Fruit fly (Drosophila melanogaster) whole organism, embryonic: ENCODE results near the gene CG17364.
A peak's percentile ranks its signal among the peaks of the same experiment; 100 is the strongest.

Experiments
- Atf6 ChIP-seq: fragments of 200-800 bp; sonication (Bioruptor generic); IDR thresholded peaks from 2 replicates; pipeline ENCODE4 v1.3.6; 2022; ENCODE audit warnings: missing biosample characterization, missing genetic modification characterization
- Awh ChIP-seq: fragments of 200-800 bp; sonication (Bioruptor generic); IDR thresholded peaks from 2 replicates; pipeline ENCODE4, ENCODE4 v1.3.6; 2022; ENCODE audit warnings: missing biosample characterization, missing genetic modification characterization
- CG10654 ChIP-seq: fragments of 200-800 bp; sonication (Bioruptor generic); optimal IDR thresholded peaks from 2 replicates; lab custom pipeline; 2016; ENCODE audit warnings: missing biosample characterization, missing genetic modification characterization
- CG10959 ChIP-seq: fragments of 200-800 bp; sonication (Bioruptor generic); IDR thresholded peaks from 2 replicates; pipeline ENCODE4 v1.3.6; 2022; ENCODE audit warnings: missing biosample characterization, missing genetic modification characterization
- CG11093 ChIP-seq: fragments of 200-800 bp; sonication (Bioruptor generic); IDR thresholded peaks from 3 replicates; pipeline ENCODE4 v1.3.6; 2022; ENCODE audit warnings: missing biosample characterization, missing genetic modification characterization
- CG11247 ChIP-seq: fragments of 200-800 bp; sonication (Bioruptor generic); IDR thresholded peaks from 2 replicates; pipeline ENCODE4 v1.3.6; 2022; ENCODE audit warnings: missing biosample characterization, missing genetic modification characterization
- CG11696 ChIP-seq: fragments of 200-800 bp; sonication (Bioruptor generic); IDR thresholded peaks from 2 replicates; pipeline ENCODE4 v1.3.6; 2022; ENCODE audit warnings: missing biosample characterization, missing genetic modification characterization
- CG12155 ChIP-seq: fragments of 200-800 bp; sonication (Bioruptor generic); optimal IDR thresholded peaks from 3 replicates; lab custom pipeline; 2016; ENCODE audit warnings: missing biosample characterization, missing genetic modification characterization
- CG13123 ChIP-seq: fragments of 200-800 bp; sonication (Bioruptor generic); optimal IDR thresholded peaks from 2 replicates; lab custom pipeline; 2016; ENCODE audit warnings: missing biosample characterization, missing genetic modification characterization
- CG13894 ChIP-seq: fragments of 200-800 bp; sonication (Bioruptor generic); optimal IDR thresholded peaks from 3 replicates; lab custom pipeline; 2018; ENCODE audit warnings: missing biosample characterization, mild to moderate bottlenecking, missing genetic modification characterization, moderate library complexity
- CG15269 ChIP-seq: fragments of 200-800 bp; sonication (Bioruptor generic); optimal IDR thresholded peaks from 2 replicates; lab custom pipeline; 2018; ENCODE audit warnings: missing biosample characterization, mild to moderate bottlenecking, missing genetic modification characterization, moderate library complexity
- CG15601 ChIP-seq: fragments of 200-800 bp; sonication (Bioruptor generic); optimal IDR thresholded peaks from 3 replicates; lab custom pipeline; 2019; ENCODE audit warnings: missing biosample characterization, mild to moderate bottlenecking, missing genetic modification characterization, moderate library complexity
- CG18262 ChIP-seq: fragments of 200-800 bp; optimal IDR thresholded peaks from 3 replicates; lab custom pipeline; 2019; ENCODE audit warnings: missing biosample characterization, mild to moderate bottlenecking, missing genetic modification characterization, moderate library complexity
- CG2129 ChIP-seq: fragments of 200-800 bp; sonication (Bioruptor generic); IDR thresholded peaks from 2 replicates; pipeline ENCODE4 v1.3.6; 2022; ENCODE audit warnings: missing biosample characterization, missing genetic modification characterization; ENCODE audit not compliant: partially characterized antibody
- CG4360 ChIP-seq: fragments of 200-800 bp; sonication (Bioruptor generic); IDR thresholded peaks from 2 replicates; pipeline ENCODE4 v1.3.6; 2022; ENCODE audit warnings: missing biosample characterization, missing genetic modification characterization
- CG6791 ChIP-seq: fragments of 200-800 bp; sonication (Bioruptor generic); IDR thresholded peaks from 3 replicates; pipeline ENCODE4 v1.3.6; 2022; ENCODE audit warnings: missing biosample characterization, missing genetic modification characterization; ENCODE audit not compliant: partially characterized antibody
- CG9215 ChIP-seq: fragments of 200-800 bp; sonication (Bioruptor generic); IDR thresholded peaks from 2 replicates; pipeline ENCODE4 v1.3.6; 2022; ENCODE audit warnings: missing biosample characterization, missing genetic modification characterization
- CG9876 ChIP-seq: fragments of 200-800 bp; sonication (Bioruptor generic); optimal IDR thresholded peaks from 2 replicates; lab custom pipeline; 2016; ENCODE audit warnings: missing biosample characterization, missing genetic modification characterization
- Dip3 ChIP-seq: fragments of 200-800 bp; sonication (Bioruptor generic); optimal IDR thresholded peaks from 3 replicates; lab custom pipeline; 2016; ENCODE audit warnings: missing biosample characterization, missing genetic modification characterization
- Fer2 ChIP-seq: fragments of 200-800 bp; sonication (Bioruptor generic); optimal IDR thresholded peaks from 2 replicates; lab custom pipeline; 2018; ENCODE audit warnings: missing biosample characterization, mild to moderate bottlenecking, missing genetic modification characterization, moderate library complexity
- Mad ChIP-seq: fragments of 200-800 bp; sonication (Bioruptor generic); optimal IDR thresholded peaks from 2 replicates; lab custom pipeline; 2016; ENCODE audit warnings: missing biosample characterization, missing genetic modification characterization
- Max ChIP-seq: fragments of 200-800 bp; sonication (Bioruptor generic); optimal IDR thresholded peaks from 2 replicates; lab custom pipeline; 2016; ENCODE audit warnings: missing biosample characterization, mild to moderate bottlenecking, missing genetic modification characterization
- NfI ChIP-seq: fragments of 200-800 bp; sonication (Bioruptor generic); optimal IDR thresholded peaks from 3 replicates; lab custom pipeline; 2018; ENCODE audit warnings: missing biosample characterization, mild to moderate bottlenecking, missing genetic modification characterization, moderate library complexity
- Pdp1 ChIP-seq, 2 experiments: fragments of 200-800 bp; sonication (Bioruptor generic); optimal IDR thresholded peaks; 3 replicates each; lab custom pipeline; 2016; ENCODE audit warnings: missing biosample characterization in 2 of 2, missing genetic modification characterization in 2 of 2, mild to moderate bottlenecking in 1 of 2, moderate library complexity in 1 of 2
- Rx ChIP-seq: fragments of 200-800 bp; sonication (Bioruptor generic); IDR thresholded peaks from 2 replicates; pipeline ENCODE4 v1.3.6; 2022; ENCODE audit warnings: missing biosample characterization, missing genetic modification characterization
- Scr ChIP-seq: fragments of 200-800 bp; sonication (Bioruptor generic); IDR thresholded peaks from 2 replicates; pipeline ENCODE4 v1.3.6; 2022; ENCODE audit warnings: missing biosample characterization, missing genetic modification characterization; ENCODE audit not compliant: partially characterized antibody
- Side ChIP-seq: fragments of 200-800 bp; sonication (Bioruptor generic); optimal IDR thresholded peaks from 2 replicates; lab custom pipeline; 2016; ENCODE audit warnings: missing biosample characterization, missing genetic modification characterization
- Sry-β ChIP-seq: fragments of 200-800 bp; sonication (Bioruptor generic); optimal IDR thresholded peaks from 2 replicates; lab custom pipeline; 2018; ENCODE audit warnings: missing biosample characterization, mild to moderate bottlenecking, missing genetic modification characterization, moderate library complexity
- Tbp ChIP-seq: fragments of >200 bp; optimal IDR thresholded peaks from 2 replicates; lab custom pipeline; 2018; ENCODE audit warnings: missing biosample characterization, missing genetic modification characterization
- ato ChIP-seq: fragments of 200-800 bp; sonication (Bioruptor generic); IDR thresholded peaks from 2 replicates; pipeline ENCODE4 v1.3.6; 2022; ENCODE audit warnings: missing biosample characterization, missing genetic modification characterization; ENCODE audit not compliant: partially characterized antibody
- br ChIP-seq: fragments of >200 bp; optimal IDR thresholded peaks from 2 replicates; lab custom pipeline; 2017
- chm ChIP-seq: fragments of 200-800 bp; sonication (Bioruptor generic); IDR thresholded peaks from 2 replicates; pipeline ENCODE4 v1.3.6; 2022; ENCODE audit warnings: missing biosample characterization, missing genetic modification characterization
- dati ChIP-seq: fragments of 200-800 bp; sonication (Bioruptor generic); IDR thresholded peaks from 2 replicates; pipeline ENCODE4 v1.3.6; 2022; ENCODE audit warnings: missing biosample characterization, missing genetic modification characterization
- gsb ChIP-seq: fragments of 200-800 bp; sonication (Bioruptor generic); IDR thresholded peaks from 2 replicates; pipeline ENCODE4 v1.3.6; 2022; ENCODE audit warnings: missing biosample characterization, missing genetic modification characterization
- gt ChIP-seq: fragments of 200-800 bp; sonication (Bioruptor generic); IDR thresholded peaks from 2 replicates; pipeline ENCODE4 v1.3.6; 2022; ENCODE audit warnings: missing biosample characterization, missing genetic modification characterization
- hkb ChIP-seq, 2 experiments: fragments of 200-800 bp in 1 of 2; fragments of >200 bp in 1 of 2; sonication (Bioruptor generic) in 1 of 2; IDR thresholded peaks in 1 of 2; optimal IDR thresholded peaks in 1 of 2; 2 replicates each; pipeline versions ENCODE4 v1.3.6 to Lab custom; 2017 to 2022; ENCODE audit warnings: missing biosample characterization in 1 of 2, missing genetic modification characterization in 1 of 2
- ind ChIP-seq: fragments of 200-800 bp; sonication (Bioruptor generic); optimal IDR thresholded peaks from 3 replicates; lab custom pipeline; 2016; ENCODE audit warnings: missing biosample characterization, missing genetic modification characterization
- insv ChIP-seq, 2 experiments: fragments of 200-800 bp; sonication (Bioruptor generic); optimal IDR thresholded peaks; 3 replicates each; lab custom pipeline; 2016 to 2018; ENCODE audit warnings: missing biosample characterization in 2 of 2, missing genetic modification characterization in 2 of 2
- jumu ChIP-seq: fragments of 200-800 bp; sonication (Bioruptor generic); optimal IDR thresholded peaks from 3 replicates; lab custom pipeline; 2016; ENCODE audit warnings: missing biosample characterization, missing genetic modification characterization
- lbe ChIP-seq: fragments of 200-800 bp; sonication (Bioruptor generic); optimal IDR thresholded peaks from 2 replicates; lab custom pipeline; 2016; ENCODE audit warnings: missing biosample characterization, mild to moderate bottlenecking, missing genetic modification characterization
- org-1 ChIP-seq: fragments of 200-800 bp; sonication (Bioruptor generic); optimal IDR thresholded peaks from 2 replicates; lab custom pipeline; 2017; ENCODE audit warnings: missing biosample characterization, missing genetic modification characterization
- otp ChIP-seq: fragments of 200-800 bp; sonication (Bioruptor generic); IDR thresholded peaks from 3 replicates; pipeline ENCODE4, ENCODE4 v1.3.6; 2022; ENCODE audit warnings: missing biosample characterization, missing genetic modification characterization
- psq ChIP-seq: fragments of 200-800 bp; sonication (Bioruptor generic); optimal IDR thresholded peaks from 2 replicates; lab custom pipeline; 2017; ENCODE audit warnings: missing biosample characterization, missing genetic modification characterization
- sd ChIP-seq: fragments of 200-800 bp; sonication (Bioruptor generic); optimal IDR thresholded peaks from 3 replicates; lab custom pipeline; 2018; ENCODE audit warnings: missing biosample characterization, mild to moderate bottlenecking, missing genetic modification characterization, moderate library complexity
- shn ChIP-seq: fragments of 200-800 bp; sonication (Bioruptor generic); optimal IDR thresholded peaks from 3 replicates; lab custom pipeline; 2016; ENCODE audit warnings: missing biosample characterization, missing genetic modification characterization
- sna ChIP-seq: fragments of 200-800 bp; sonication (Bioruptor generic); IDR thresholded peaks from 2 replicates; pipeline ENCODE4 v1.3.6; 2022; ENCODE audit warnings: missing biosample characterization, missing genetic modification characterization; ENCODE audit not compliant: partially characterized antibody
- tin ChIP-seq: fragments of 200-800 bp; sonication (Bioruptor generic); optimal IDR thresholded peaks from 3 replicates; lab custom pipeline; 2016; ENCODE audit warnings: missing biosample characterization, missing genetic modification characterization
- zfh1 ChIP-seq: fragments of 200-800 bp; sonication (Bioruptor generic); IDR thresholded peaks from 3 replicates; pipeline ENCODE4 v1.3.6; 2022; ENCODE audit warnings: missing biosample characterization, missing genetic modification characterization
- zfh2 ChIP-seq: fragments of 200-800 bp; sonication (Bioruptor generic); optimal IDR thresholded peaks from 2 replicates; lab custom pipeline; 2016; ENCODE audit warnings: missing biosample characterization, missing genetic modification characterization

The CG17364 gene

DNA sequence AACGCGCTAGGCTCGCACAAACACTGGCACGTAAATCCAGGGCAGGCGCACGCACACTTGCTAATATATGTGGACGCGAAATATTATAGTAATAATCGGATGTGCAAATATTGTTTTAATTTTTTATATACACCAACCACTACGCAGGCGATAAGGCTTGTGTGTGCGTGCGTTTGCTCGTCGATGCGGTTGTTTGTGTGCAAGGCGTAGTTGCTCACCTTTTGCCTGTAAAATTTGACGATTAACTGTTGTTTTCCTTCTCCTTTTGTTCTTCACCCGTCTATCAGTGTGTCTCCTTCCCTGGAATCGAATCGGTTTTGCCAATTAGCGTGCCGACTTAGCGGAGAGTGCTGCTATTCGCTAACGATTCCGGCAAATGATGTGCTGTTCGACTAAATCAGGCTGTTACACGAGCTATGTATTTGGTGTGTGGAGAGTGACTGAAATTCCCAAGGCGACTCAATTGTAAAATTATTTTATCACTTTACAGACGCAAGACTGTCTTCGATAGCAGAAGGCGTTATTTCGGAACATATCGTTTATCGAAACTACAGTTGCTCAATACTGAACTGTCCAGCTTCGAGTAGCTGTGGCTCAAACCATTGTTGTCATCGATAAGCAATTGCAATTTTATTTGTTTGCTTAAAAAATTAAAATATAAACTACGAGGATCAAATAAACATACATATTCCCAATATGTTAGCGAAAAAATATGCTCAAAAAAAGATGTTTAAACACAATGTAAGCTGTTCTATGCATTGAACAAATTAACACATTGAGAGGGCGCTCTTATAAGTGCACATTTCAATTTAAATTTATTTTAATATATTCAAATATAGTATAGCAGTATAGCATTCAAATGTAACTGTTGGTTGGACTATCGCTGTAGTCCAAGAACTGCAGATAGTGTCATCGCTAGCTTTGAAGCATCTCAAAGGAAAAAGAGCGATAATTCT is 38.2 kb upstream of the CG17364 start, which contains the start of the genes CG6650 and endos (continued):
- TF ChIP-seq Tbp (GFP tag; lab: Kevin White, UChicago) (no peak), CG13123 (no peak), org-1 (GFP tag; lab: Kevin White, UChicago) (no peak), CG11093 (0 out of 3 replicates have a peak, but pooled peaks have one; percentile 33), Fer2 (tag; lab: Kevin White, UChicago) (peak; percentile 24), CG9876 (GFP tag; lab: Kevin White, UChicago) (no peak), hkb (optimal IDR thresholded peaks at IDR 0.05; lab: Kevin White, UChicago) (no peak), hkb (GFP tag; IDR thresholded peaks at IDR 0.05; lab: Robert Waterston, UW) (no peak; the same call in 1 of the 2 replicates), Sry-β (peak; percentile 3), br (no peak), CG11247 (GFP tag; lab: Robert Waterston, UW) (0 out of 2 replicates have a peak, but pooled peaks have one; percentile 18), otp (no peak), CG18262 (tag; lab: Kevin White, UChicago) (peak; percentile 56), Side (GFP tag; lab: Kevin White, UChicago) (no peak), zfh1 (GFP tag; lab: Robert Waterston, UW) (no peak), CG10654 (GFP tag; lab: Kevin White, UChicago) (peak; percentile 13), CG15601 (tag; lab: Kevin White, UChicago) (peak; percentile 51), psq (peak; percentile 24), Scr (GFP tag; lab: Robert Waterston, UW) (peak; percentile 83), Awh (GFP tag; lab: Robert Waterston, UW) (no peak), Mad (GFP tag; lab: Kevin White, UChicago) (no peak), sna (GFP tag; lab: Robert Waterston, UW) (peak; percentile 67), Pdp1 (GFP tag; optimal IDR thresholded peaks at IDR 0.05; lab: Kevin White, UChicago) (peak in 1 of 2 experiments; percentile 49), sd (tag; lab: Kevin White, UChicago) (no peak), CG6791 (peak; percentile 84), CG13894 (peak; percentile 44), shn (GFP tag; lab: Kevin White, UChicago) (no peak), chm (no peak), gsb (no peak), tin (GFP tag; lab: Kevin White, UChicago) (peak; percentile 37), Max (peak; percentile 16), ato (peak; percentile 8; the same call in 1 of the 2 replicates), ind (GFP tag; lab: Kevin White, UChicago) (peak; percentile 50), gt (GFP tag; lab: Robert Waterston, UW) (no peak), CG2129 (GFP tag; lab: Robert Waterston, UW) (peak; percentile 42), Dip3 (peak; percentile 5), CG11696 (GFP tag; lab: Robert Waterston, UW) (no peak), CG4360 (GFP tag; lab: Robert Waterston, UW) (no peak), CG12155 (GFP tag; lab: Kevin White, UChicago) (peak; percentile 40), NfI (GFP tag; lab: Kevin White, UChicago) (peak; percentile 31), dati (GFP tag; lab: Robert Waterston, UW) (no peak), Rx (no peak), Atf6 (GFP tag; lab: Robert Waterston, UW) (no peak), CG15269 (tag; lab: Kevin White, UChicago) (peak; percentile 42), jumu (GFP tag; lab: Kevin White, UChicago) (no peak), zfh2 (GFP tag; lab: Kevin White, UChicago) (no peak), insv (GFP tag; optimal IDR thresholded peaks at IDR 0.05; lab: Kevin White, UChicago) (peak; percentile 46 to 96), CG10959 (GFP tag; lab: Robert Waterston, UW) (no peak), lbe (GFP tag; lab: Kevin White, UChicago) (peak; percentile 47), CG9215 (GFP tag; lab: Robert Waterston, UW) (no peak)
